Worm (Caenorhabditis elegans) whole organism, young adult: ENCODE data around the gene T25B9.2.

Source experiments
- B0019.2 ChIP-seq: fragments of 200-800 bp; sonication (Bioruptor generic); conservative IDR thresholded peaks from 2 replicates; pipeline ENCODE4 v1.3.6; 2022; ENCODE audit warnings: missing genetic modification reagents, missing genetic modification characterization, missing compliant biosample characterization
- B0261.1 ChIP-seq: sonication (generic microtip); optimal IDR thresholded peaks from 2 replicates; lab custom pipeline; 2016; ENCODE audit warnings: mild to moderate bottlenecking, missing genetic modification characterization, moderate library complexity, missing compliant biosample characterization
- F33H1.4 ChIP-seq: fragments of 200-800 bp; sonication (Bioruptor generic); IDR thresholded peaks from 2 replicates; pipeline ENCODE4 v1.3.6; 2022; ENCODE audit warnings: missing genetic modification reagents, missing genetic modification characterization, missing compliant biosample characterization
- F39B2.1 ChIP-seq: fragments of 200-800 bp; sonication (Bioruptor generic); IDR thresholded peaks from 2 replicates; pipeline ENCODE4 v1.3.6; 2022; ENCODE audit warnings: missing genetic modification reagents, missing genetic modification characterization, missing compliant biosample characterization
- F49E8.2 ChIP-seq: sonication (generic microtip); optimal IDR thresholded peaks from 3 replicates; lab custom pipeline; 2017; ENCODE audit warnings: missing genetic modification characterization, mild to moderate bottlenecking, missing compliant biosample characterization, antibody characterized with exemption, moderate library complexity; ENCODE audit not compliant: insufficient read depth
- F55B11.4 ChIP-seq: sonication (generic microtip); optimal IDR thresholded peaks from 2 replicates; lab custom pipeline; 2016; ENCODE audit warnings: missing compliant biosample characterization, missing genetic modification characterization, borderline replicate concordance; ENCODE audit not compliant: insufficient read depth
- K12H6.12 ChIP-seq: fragments of 200-800 bp; sonication (Bioruptor generic); optimal IDR thresholded peaks from 2 replicates; lab custom pipeline; 2018; ENCODE audit warnings: mild to moderate bottlenecking, missing genetic modification characterization, missing compliant biosample characterization
- Y53F4B.3 ChIP-seq: fragments of 200-800 bp; sonication (Bioruptor generic); IDR thresholded peaks from 2 replicates; pipeline ENCODE4 v1.3.6; 2022; ENCODE audit warnings: missing genetic modification reagents, missing genetic modification characterization, missing compliant biosample characterization
- Y79H2A.3 ChIP-seq: fragments of 200-800 bp; sonication (Bioruptor generic); conservative IDR thresholded peaks from 2 replicates; pipeline ENCODE4 v1.3.6; 2022; ENCODE audit warnings: missing genetic modification reagents, missing genetic modification characterization, missing compliant biosample characterization
- Y95B8A.8 ChIP-seq: fragments of 200-800 bp; sonication (Bioruptor generic); IDR thresholded peaks from 2 replicates; pipeline ENCODE4 v1.3.6; 2022; ENCODE audit warnings: missing genetic modification reagents, missing genetic modification characterization, missing compliant biosample characterization
- ZK185.1 ChIP-seq: sonication (generic microtip); optimal IDR thresholded peaks from 2 replicates; lab custom pipeline; 2016; ENCODE audit warnings: mild to moderate bottlenecking, missing genetic modification characterization, missing compliant biosample characterization; ENCODE audit not compliant: poor library complexity, severe bottlenecking
- bed-1 ChIP-seq: fragments of 200-800 bp; sonication (Bioruptor generic); IDR thresholded peaks from 2 replicates; pipeline ENCODE4 v1.3.6; 2022; ENCODE audit warnings: missing genetic modification reagents, missing genetic modification characterization, missing compliant biosample characterization
- cebp-1 ChIP-seq, 2 experiments: fragments of 200-800 bp in 1 of 2; sonication (Bioruptor generic) in 1 of 2; sonication (generic microtip) in 1 of 2; IDR thresholded peaks in 1 of 2; optimal IDR thresholded peaks in 1 of 2; 2 replicates each; pipeline versions ENCODE4 v1.3.6 to Lab custom; 2017 to 2022; ENCODE audit warnings: missing compliant biosample characterization in 2 of 2, missing genetic modification characterization in 2 of 2, mild to moderate bottlenecking in 1 of 2, missing genetic modification reagents in 1 of 2, moderate library complexity in 1 of 2
- ceh-27 ChIP-seq: fragments of 200-800 bp; sonication (Bioruptor generic); optimal IDR thresholded peaks from 2 replicates; lab custom pipeline; 2018; ENCODE audit warnings: mild to moderate bottlenecking, missing genetic modification characterization, moderate library complexity, missing compliant biosample characterization
- chd-7 ChIP-seq: sonication (generic microtip); optimal IDR thresholded peaks from 2 replicates; lab custom pipeline; 2016; ENCODE audit warnings: mild to moderate bottlenecking, missing genetic modification characterization, moderate library complexity, missing compliant biosample characterization
- die-1 ChIP-seq: sonication (generic microtip); optimal IDR thresholded peaks from 2 replicates; lab custom pipeline; 2016; ENCODE audit warnings: missing genotype, mild to moderate bottlenecking, missing genetic modification characterization, missing compliant biosample characterization
- efl-1 ChIP-seq: fragments of 150-350 bp; optimal IDR thresholded peaks from 2 replicates; lab custom pipeline; 2014; ENCODE audit warnings: missing biosample characterization, missing genetic modification reagents, missing genetic modification characterization
- egl-44 ChIP-seq: fragments of 200-800 bp; sonication (Bioruptor generic); IDR thresholded peaks from 2 replicates; pipeline ENCODE4 v1.3.6; 2022; ENCODE audit warnings: missing genetic modification reagents, missing genetic modification characterization, missing compliant biosample characterization
- hlh-26 ChIP-seq: fragments of 200-800 bp; sonication (Bioruptor generic); conservative IDR thresholded peaks from 2 replicates; pipeline ENCODE4 v1.3.6; 2022; ENCODE audit warnings: missing genetic modification reagents, missing genetic modification characterization, missing compliant biosample characterization
- hmg-1.2 ChIP-seq: fragments of 200-800 bp; sonication (Bioruptor generic); IDR thresholded peaks from 2 replicates; pipeline ENCODE4 v1.3.6; 2022; ENCODE audit warnings: missing genetic modification reagents, missing genetic modification characterization, missing compliant biosample characterization
- hmg-20 ChIP-seq: fragments of 200-800 bp; sonication (Bioruptor generic); IDR thresholded peaks from 2 replicates; pipeline ENCODE4 v1.3.6; 2022; ENCODE audit warnings: missing genetic modification reagents, missing genetic modification characterization, missing compliant biosample characterization
- lin-26 ChIP-seq: fragments of 200-800 bp; sonication (Bioruptor generic); IDR thresholded peaks from 2 replicates; pipeline ENCODE4 v1.3.6; 2022; ENCODE audit warnings: missing genetic modification reagents, missing genetic modification characterization, missing compliant biosample characterization
- lin-54 ChIP-seq: fragments of 200-800 bp; sonication (Bioruptor generic); optimal IDR thresholded peaks from 2 replicates; lab custom pipeline; 2018; ENCODE audit warnings: mild to moderate bottlenecking, missing genetic modification characterization, missing compliant biosample characterization
- madf-3 ChIP-seq: fragments of 200-800 bp; sonication (Bioruptor generic); IDR thresholded peaks from 2 replicates; pipeline ENCODE4 v1.3.6; 2022; ENCODE audit warnings: missing genetic modification reagents, missing genetic modification characterization, missing compliant biosample characterization
- madf-6 ChIP-seq: fragments of 200-800 bp; sonication (Bioruptor generic); IDR thresholded peaks from 2 replicates; pipeline ENCODE4 v1.3.6; 2022; ENCODE audit warnings: missing genetic modification reagents, missing genetic modification characterization, missing compliant biosample characterization
- madf-8 ChIP-seq: fragments of 200-800 bp; sonication (Bioruptor generic); conservative IDR thresholded peaks from 2 replicates; pipeline ENCODE4 v1.3.6; 2022; ENCODE audit warnings: missing genetic modification reagents, missing genetic modification characterization, missing compliant biosample characterization
- mcd-1 ChIP-seq: fragments of 200-800 bp; sonication (Bioruptor generic); IDR thresholded peaks from 2 replicates; pipeline ENCODE4 v1.3.6; 2022; ENCODE audit warnings: missing genetic modification reagents, missing genetic modification characterization, missing compliant biosample characterization
- mel-28 ChIP-seq: sonication (generic microtip); optimal IDR thresholded peaks from 2 replicates; lab custom pipeline; 2016; ENCODE audit warnings: borderline replicate concordance, mild to moderate bottlenecking, missing genetic modification characterization, missing compliant biosample characterization
- mes-4 ChIP-seq: sonication (generic microtip); optimal IDR thresholded peaks from 2 replicates; lab custom pipeline; 2016; ENCODE audit warnings: missing genotype, missing genetic modification characterization, missing compliant biosample characterization
- mxl-1 ChIP-seq: sonication (generic microtip); optimal IDR thresholded peaks from 2 replicates; lab custom pipeline; 2016; ENCODE audit warnings: missing genetic modification characterization, missing compliant biosample characterization
- nfya-1 ChIP-seq: sonication (generic microtip); optimal IDR thresholded peaks from 2 replicates; lab custom pipeline; 2017; ENCODE audit warnings: antibody characterized with exemption, missing compliant biosample characterization, missing genetic modification characterization, borderline replicate concordance; ENCODE audit not compliant: insufficient read depth
- nfyb-1 ChIP-seq: fragments of 200-800 bp; sonication (Bioruptor generic); IDR thresholded peaks from 2 replicates; pipeline ENCODE4 v1.3.6; 2022; ENCODE audit warnings: missing genetic modification reagents, missing genetic modification characterization, missing compliant biosample characterization
- nhr-27 ChIP-seq: fragments of 200-800 bp; sonication (Bioruptor generic); optimal IDR thresholded peaks from 2 replicates; lab custom pipeline; 2018; ENCODE audit warnings: mild to moderate bottlenecking, missing genetic modification characterization, moderate library complexity, missing compliant biosample characterization
- nhr-80 ChIP-seq: sonication (generic microtip); optimal IDR thresholded peaks from 2 replicates; lab custom pipeline; 2016; ENCODE audit warnings: missing genetic modification characterization, missing compliant biosample characterization
- nhr-90 ChIP-seq: sonication (generic microtip); optimal IDR thresholded peaks from 2 replicates; lab custom pipeline; 2016; ENCODE audit warnings: missing genotype, mild to moderate bottlenecking, missing genetic modification characterization, missing compliant biosample characterization
- pha-4 ChIP-seq: fragments of 150-350 bp; sonication (generic microtip); optimal IDR thresholded peaks from 2 replicates; lab custom pipeline; 2014; ENCODE audit warnings: missing biosample characterization, missing genetic modification reagents, missing genetic modification characterization
- rpc-1 ChIP-seq, 2 experiments: fragments of 150-350 bp in 1 of 2; sonication (generic microtip) in 1 of 2; optimal IDR thresholded peaks; 2 replicates each; lab custom pipeline; 2014 to 2018; ENCODE audit warnings: missing biosample characterization in 1 of 2, missing genetic modification characterization in 1 of 2, missing genetic modification reagents in 1 of 2, missing genotype in 1 of 2
- sdz-38 ChIP-seq: sonication (generic microtip); optimal IDR thresholded peaks from 2 replicates; lab custom pipeline; 2016; ENCODE audit warnings: missing genotype, missing genetic modification characterization, missing compliant biosample characterization
- snpc-3.4 ChIP-seq: sonication (generic microtip); optimal IDR thresholded peaks from 2 replicates; lab custom pipeline; 2017; ENCODE audit warnings: missing genetic modification characterization, mild to moderate bottlenecking, missing compliant biosample characterization, antibody characterized with exemption, moderate library complexity, missing genotype, missing genetic modification reagents
- somi-1 ChIP-seq: fragments of 200-800 bp; sonication (Bioruptor generic); optimal IDR thresholded peaks from 2 replicates; lab custom pipeline; 2018; ENCODE audit warnings: mild to moderate bottlenecking, missing genetic modification characterization, missing compliant biosample characterization
- tbp1 ChIP-seq: fragments of 200-800 bp; sonication (Bioruptor generic); optimal IDR thresholded peaks from 2 replicates; lab custom pipeline; 2018; ENCODE audit warnings: mild to moderate bottlenecking, missing genetic modification characterization, missing compliant biosample characterization
- unc-130 ChIP-seq: sonication (generic microtip); optimal IDR thresholded peaks from 2 replicates; lab custom pipeline; 2016; ENCODE audit warnings: missing genetic modification reagents, missing genetic modification characterization, missing compliant biosample characterization
- ztf-18 ChIP-seq: sonication (generic microtip); optimal IDR thresholded peaks from 2 replicates; lab custom pipeline; 2016; ENCODE audit warnings: missing genotype, mild to moderate bottlenecking, missing genetic modification characterization, missing compliant biosample characterization

The T25B9.2 gene

DNA sequence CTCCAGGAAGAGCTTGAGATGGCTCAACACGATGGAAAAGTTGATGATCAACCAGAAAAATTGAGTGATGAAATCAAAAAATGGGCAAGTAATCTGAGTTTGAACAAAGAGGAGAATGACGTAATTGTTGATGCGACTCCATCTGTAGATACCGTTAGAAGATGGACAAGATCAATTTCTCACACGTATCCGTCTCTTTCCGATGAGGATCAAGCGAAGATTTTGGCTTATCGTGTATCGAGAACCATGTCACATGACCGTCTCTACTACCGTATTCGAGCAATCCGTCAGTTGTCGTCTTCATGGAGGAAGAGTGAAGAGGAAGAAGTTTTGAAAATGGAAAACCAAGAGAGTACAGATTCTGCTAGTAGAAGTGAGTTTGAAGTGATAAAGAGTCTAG, 33.6 kb downstream of the T25B9.2 start:
- TF ChIP-seq Y53F4B.3 (GFP tag; lab: Robert Waterston, UW) (no peak), F55B11.4 (no peak), die-1 (tag; lab: Kevin White, UChicago) (no peak), rpc-1 (optimal IDR thresholded peaks at IDR 0.05; lab: Kevin White, UChicago) (no peak), rpc-1 (tag; optimal IDR thresholded peaks at IDR 0.05; lab: Kevin White, UChicago) (no peak), nhr-27 (no peak), sdz-38 (tag; lab: Kevin White, UChicago) (no peak)

ce11 chrIV:10716348-10716747, 35.3 kb downstream of the T25B9.2 start, which contains the start of gene ncx-3:
Gene ncx-3 (plus strand): TSS chrIV:10716648.
- TF ChIP-seq nhr-90 (tag; lab: Kevin White, UChicago) (no peak), efl-1 (GFP tag; lab: Kevin White, UChicago) (no peak), Y79H2A.3 (GFP tag; lab: Robert Waterston, UW) (no peak), ztf-18 (no peak), egl-44 (no peak), hmg-20 (no peak), madf-8 (no peak), madf-3 (no peak), mel-28 (tag; lab: Kevin White, UChicago) (no peak), pha-4 (tag; lab: Kevin White, UChicago) (no peak), mxl-1 (tag; lab: Kevin White, UChicago) (no peak), snpc-3.4 (tag; lab: Kevin White, UChicago) (no peak), bed-1 (no peak), nfya-1 (no peak), B0261.1 (no peak), K12H6.12 (no peak), ZK185.1 (tag; lab: Kevin White, UChicago) (no peak), somi-1 (GFP tag; lab: Kevin White, UChicago) (no peak), lin-54 (GFP tag; lab: Kevin White, UChicago) (no peak), mes-4 (no peak)
- TF ChIP-seq, all 124 proteins: peak for 0

ce11 chrIV:10714594-10714993, 37.0 kb downstream of the T25B9.2 start:
- TF ChIP-seq hmg-1.2 (GFP tag; lab: Robert Waterston, UW) (peak; percentile 90), lin-54 (GFP tag; lab: Kevin White, UChicago) (no peak)

DNA sequence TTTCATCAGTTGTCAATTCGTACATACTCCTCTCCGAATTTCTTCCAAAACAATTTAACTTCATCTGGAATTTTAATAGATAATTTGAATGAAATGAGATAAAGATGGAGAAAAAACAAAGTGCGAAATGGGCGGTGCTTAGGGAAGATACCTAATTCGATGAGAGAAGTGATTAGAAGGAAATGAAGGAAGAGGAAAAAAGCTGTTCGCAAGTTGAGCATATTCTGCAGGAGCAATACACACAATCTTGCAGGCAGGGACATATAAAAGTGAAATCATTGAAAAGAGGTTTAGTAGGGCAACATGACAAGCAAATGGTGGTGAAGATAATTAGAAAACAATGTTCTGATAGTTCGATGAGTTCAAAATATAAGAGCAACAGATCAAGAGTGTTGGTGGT, 39.9 kb downstream of the T25B9.2 start, which contains the start of gene glb-21:
Gene glb-21 (minus strand): TSS at position 66 of the 400 bp plus-strand sequence.
- TF ChIP-seq nfyb-1 = no peak
- TF ChIP-seq tbp1 = no peak
- no peak for TF ChIP-seq B0019.2 (GFP tag; lab: Robert Waterston, UW)
- no peak for TF ChIP-seq F49E8.2 (tag; lab: Kevin White, UChicago)
- no peak for TF ChIP-seq mcd-1
- no peak for TF ChIP-seq lin-26 (GFP tag; lab: Robert Waterston, UW)

ce11 chrIV:10706090-10706489, 45.5 kb downstream of the T25B9.2 start, which contains the start of gene R102.6:
Gene R102.6 (minus strand): TSS chrIV:10706190.
- no peak for TF ChIP-seq mcd-1
- TF ChIP-seq F33H1.4 (GFP tag; lab: Robert Waterston, UW) = no peak
- TF ChIP-seq nfyb-1 = no peak
- TF ChIP-seq chd-7 (tag; lab: Kevin White, UChicago) = no peak
- no peak for TF ChIP-seq ceh-27 (GFP tag; lab: Kevin White, UChicago)
- no peak for TF ChIP-seq hlh-26 (GFP tag; lab: Robert Waterston, UW)
- TF ChIP-seq unc-130 (GFP tag; lab: Kevin White, UChicago) = no peak
- no peak for TF ChIP-seq F39B2.1 (GFP tag; lab: Robert Waterston, UW)
- no peak for TF ChIP-seq Y95B8A.8 (GFP tag; lab: Robert Waterston, UW)
- TF ChIP-seq cebp-1 (GFP tag; IDR thresholded peaks at IDR 0.05; lab: Robert Waterston, UW) = no peak
- no peak for TF ChIP-seq cebp-1 (tag; optimal IDR thresholded peaks at IDR 0.05; lab: Kevin White, UChicago)
- no peak for TF ChIP-seq nhr-80 (tag; lab: Kevin White, UChicago)
- no peak for TF ChIP-seq tbp1
- no peak for TF ChIP-seq madf-6
